Worm (Caenorhabditis elegans): Measurements from ENCODE around the gene hadb-1.

The hadb-1 gene

DNA sequence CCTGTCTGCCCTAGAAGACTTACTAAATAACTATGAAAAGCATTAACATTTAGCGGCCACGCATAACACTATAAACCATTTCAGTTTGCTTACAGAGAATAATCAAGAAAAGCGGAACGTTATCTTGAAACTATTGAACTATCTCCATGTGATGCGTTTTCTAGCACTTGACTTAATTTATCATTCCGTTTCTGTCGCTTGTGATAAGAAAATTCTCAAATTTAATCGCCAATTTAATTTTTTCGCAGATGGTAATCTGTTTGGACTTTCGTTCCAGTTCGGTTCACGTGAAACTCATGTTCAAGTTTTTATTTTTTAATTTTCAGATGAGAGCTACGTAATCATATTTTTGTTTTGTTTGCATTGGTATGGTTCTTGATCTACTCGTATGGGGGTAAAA is 31.3 kb downstream of the hadb-1 start (continued):
- TF ChIP-seq F10B5.3 (tag; optimal IDR thresholded peaks at IDR 0.05), result no peak
- TF ChIP-seq T20F7.1 (GFP tag; optimal IDR thresholded peaks at IDR 0.05), result peak; percentile 44
- no peak for TF ChIP-seq ceh-62 (tag; optimal IDR thresholded peaks at IDR 0.05)
- TF ChIP-seq Y105C5A.15 (GFP tag; IDR thresholded peaks at IDR 0.05), result no peak
- TF ChIP-seq dmd-8 (GFP tag; IDR thresholded peaks at IDR 0.05), result no peak
- TF ChIP-seq aly-2 (tag; optimal IDR thresholded peaks at IDR 0.05), result no peak
- TF ChIP-seq tag-97 (GFP tag; IDR thresholded peaks at IDR 0.05), result no peak
- TF ChIP-seq Y75B8A.6 (GFP tag; IDR thresholded peaks at IDR 0.05), result no peak
- no peak for TF ChIP-seq fkh-10 (GFP tag; optimal IDR thresholded peaks at IDR 0.05)
- no peak for TF ChIP-seq nhr-6 (tag; optimal IDR thresholded peaks at IDR 0.05)
- no peak for TF ChIP-seq lir-3 (tag; optimal IDR thresholded peaks at IDR 0.05)
- no peak for TF ChIP-seq Y48G9A.11 (GFP tag; IDR thresholded peaks at IDR 0.05)
- TF ChIP-seq ztf-11 (tag; optimal IDR thresholded peaks at IDR 0.05), result no peak
- no peak for TF ChIP-seq ama-1 (optimal IDR thresholded peaks at IDR 0.05)
- no peak for TF ChIP-seq madf-5 (GFP tag; IDR thresholded peaks at IDR 0.05)
- no peak for TF ChIP-seq hif-1 (tag; optimal IDR thresholded peaks at IDR 0.05)
- TF ChIP-seq nhr-28 (tag; optimal IDR thresholded peaks at IDR 0.05), result peak; percentile 88
- peak; percentile 33 for TF ChIP-seq mxl-3 (GFP tag; optimal IDR thresholded peaks at IDR 0.05)
- TF ChIP-seq nhr-102 (tag; optimal IDR thresholded peaks at IDR 0.05), result no peak
- peak in 1 of 2 experiments; percentile 64 for TF ChIP-seq mdl-1 (tag; optimal IDR thresholded peaks at IDR 0.05)
- no peak for TF ChIP-seq ZK546.5 (tag; optimal IDR thresholded peaks at IDR 0.05)
- no peak for TF ChIP-seq lin-15B (tag; optimal IDR thresholded peaks at IDR 0.05)
- no peak for TF ChIP-seq ctbp-1 (GFP tag; IDR thresholded peaks at IDR 0.05)
- TF ChIP-seq zip-11 (GFP tag; IDR thresholded peaks at IDR 0.05), result no peak
- TF ChIP-seq daf-8 (GFP tag; IDR thresholded peaks at IDR 0.05), result 0 out of 2 replicates have a peak, but pooled peaks have one; percentile 6
- TF ChIP-seq duxl-1 (tag; optimal IDR thresholded peaks at IDR 0.05; ENCODE audit: poor library complexity), result no peak
- TF ChIP-seq arid-1 (GFP tag; conservative IDR thresholded peaks at IDR 0.05), result no peak
- TF ChIP-seq ceh-82 (tag; optimal IDR thresholded peaks at IDR 0.05), result no peak
- no peak for TF ChIP-seq spr-1 (tag; optimal IDR thresholded peaks at IDR 0.05)
- TF ChIP-seq Y5F2A.4 (GFP tag; optimal IDR thresholded peaks at IDR 0.05), result no peak
- no peak for TF ChIP-seq ceh-44 (GFP tag; IDR thresholded peaks at IDR 0.05)
- TF ChIP-seq dmd-9 (GFP tag; IDR thresholded peaks at IDR 0.05), result no peak
- TF ChIP-seq unc-130 (GFP tag; optimal IDR thresholded peaks at IDR 0.05), result no peak
- no peak for TF ChIP-seq vab-7 (GFP tag; IDR thresholded peaks at IDR 0.05)
- no peak for TF ChIP-seq ZK337.2 (GFP tag; IDR thresholded peaks at IDR 0.05)
- TF ChIP-seq cey-2 (tag; optimal IDR thresholded peaks at IDR 0.05; ENCODE audit: borderline replicate concordance, insufficient read depth), result no peak
- no peak for TF ChIP-seq lin-13 (GFP tag; optimal IDR thresholded peaks at IDR 0.05)
- no peak for TF ChIP-seq D1046.2 (GFP tag; IDR thresholded peaks at IDR 0.05)
- TF ChIP-seq set-16 (GFP tag; IDR thresholded peaks at IDR 0.05), result no peak
- TF ChIP-seq zip-2 (tag; optimal IDR thresholded peaks at IDR 0.05), result no peak
- no peak for TF ChIP-seq fos-1 (tag; optimal IDR thresholded peaks at IDR 0.05)
- peak in 1 of 2 experiments; percentile 49 for TF ChIP-seq daf-16 (GFP tag; optimal IDR thresholded peaks at IDR 0.05)
- TF ChIP-seq daf-16 (tag; optimal IDR thresholded peaks at IDR 0.05), result peak; percentile 94
- no peak for TF ChIP-seq daf-12 (tag; optimal IDR thresholded peaks at IDR 0.05)
- TF ChIP-seq egl-43 (GFP tag; IDR thresholded peaks at IDR 0.05), result no peak
- TF ChIP-seq lsy-2 (tag; optimal IDR thresholded peaks at IDR 0.05), result peak in 1 of 2 experiments; percentile 8
- TF ChIP-seq rbr-2 (tag; optimal IDR thresholded peaks at IDR 0.05), result no peak
- TF ChIP-seq dve-1 (tag; optimal IDR thresholded peaks at IDR 0.05; ENCODE audit: insufficient read depth), result peak; percentile 94
- TF ChIP-seq gei-8 (GFP tag; optimal IDR thresholded peaks at IDR 0.05), result no peak
- no peak for TF ChIP-seq saeg-2 (GFP tag; IDR thresholded peaks at IDR 0.05)
- TF ChIP-seq lin-29 (GFP tag; IDR thresholded peaks at IDR 0.05), result no peak
- TF ChIP-seq nhr-111 (GFP tag; optimal IDR thresholded peaks at IDR 0.05), result no peak
- no peak for TF ChIP-seq ces-1 (GFP tag; optimal IDR thresholded peaks at IDR 0.05)
